Worm (Caenorhabditis elegans): Measurements from ENCODE around the gene F57G12.2.

Gene F57G12.2

DNA sequence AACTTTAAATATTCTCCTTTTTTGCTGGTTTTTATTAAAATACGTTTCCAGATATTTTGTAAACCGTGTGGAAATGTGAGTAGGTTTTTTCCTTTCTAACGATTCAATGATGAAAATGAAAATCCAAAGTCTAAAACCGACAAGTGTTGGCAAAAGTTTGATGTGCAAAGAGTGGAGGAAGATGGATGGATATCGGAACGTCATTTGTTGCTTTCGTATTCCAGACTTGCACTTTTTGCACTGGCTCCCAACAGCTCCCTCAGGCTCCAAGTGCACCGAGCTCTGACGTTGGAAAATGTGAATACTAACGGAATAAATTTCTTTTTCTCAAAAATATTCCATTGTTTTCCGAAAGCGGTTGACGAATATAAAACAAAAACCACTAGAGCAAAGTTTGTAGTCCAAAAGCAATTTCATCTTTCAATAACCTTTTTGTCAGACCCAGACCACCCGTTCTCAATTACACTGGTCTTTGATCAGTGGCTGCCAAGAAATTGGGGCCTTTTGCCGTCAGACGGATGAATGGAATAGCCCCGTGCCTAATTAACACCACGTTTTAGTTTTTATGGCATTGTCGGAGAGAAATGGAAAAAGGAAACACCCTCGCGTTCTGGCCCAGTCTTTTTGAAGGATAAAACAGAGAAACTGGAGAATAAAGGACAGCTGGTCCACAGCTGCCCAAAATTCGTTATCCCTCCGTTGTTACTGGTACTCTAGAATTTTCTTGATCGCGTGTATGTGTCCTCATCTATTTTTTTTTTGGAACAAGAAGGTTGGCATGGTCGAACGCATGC, 23.0 kb upstream of the F57G12.2 start:
- TF ChIP-seq dao-5 (tag; optimal IDR thresholded peaks at IDR 0.05) (no peak), him-1 (tag; optimal IDR thresholded peaks at IDR 0.05) (no peak)

DNA sequence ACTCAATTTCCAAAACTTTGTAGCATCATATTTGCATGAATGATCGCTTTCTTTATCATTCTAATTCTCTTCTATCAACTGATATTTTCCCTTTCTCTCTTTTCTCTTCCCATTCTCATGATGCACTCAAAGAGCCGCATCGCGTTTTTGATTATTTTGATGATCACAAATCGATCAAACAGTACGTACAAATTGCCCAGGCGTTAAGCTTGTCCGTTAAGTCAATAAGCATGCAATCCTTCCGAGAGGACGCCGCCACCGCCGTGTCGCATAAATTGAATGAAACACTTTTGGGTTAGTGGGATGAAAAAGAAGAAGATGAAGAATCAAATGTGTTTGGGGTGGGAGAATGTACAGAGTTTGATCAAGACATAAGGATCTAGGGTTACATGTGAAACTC, 21.8 kb upstream of the F57G12.2 start:
- TF ChIP-seq dao-5 (tag; optimal IDR thresholded peaks at IDR 0.05) (no peak), him-1 (tag; optimal IDR thresholded peaks at IDR 0.05) (no peak), W03F9.2 (tag; optimal IDR thresholded peaks at IDR 0.05) (no peak)

DNA sequence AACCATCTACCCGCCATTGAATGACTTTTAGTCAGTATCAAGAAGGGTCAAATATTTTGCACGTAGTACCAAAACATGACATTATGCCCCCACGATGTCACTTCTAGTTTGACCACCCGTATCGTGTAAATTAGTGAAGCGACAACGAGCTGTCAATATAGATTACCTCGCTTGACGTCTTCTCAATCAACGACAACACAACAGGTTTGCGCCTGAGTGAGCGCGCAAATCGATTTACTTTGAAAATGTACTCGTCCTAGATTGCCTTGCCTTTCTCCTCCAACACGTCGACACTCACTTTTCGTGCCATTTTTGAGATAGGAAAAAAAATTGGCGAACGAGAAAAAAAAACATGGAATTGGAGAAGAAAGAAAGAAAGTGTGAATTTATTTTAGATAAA, 20.8 kb upstream of the F57G12.2 start:
- no peak for TF ChIP-seq dao-5 (tag; optimal IDR thresholded peaks at IDR 0.05)
- no peak for TF ChIP-seq him-1 (tag; optimal IDR thresholded peaks at IDR 0.05)
- no peak for TF ChIP-seq W03F9.2 (tag; optimal IDR thresholded peaks at IDR 0.05)

DNA sequence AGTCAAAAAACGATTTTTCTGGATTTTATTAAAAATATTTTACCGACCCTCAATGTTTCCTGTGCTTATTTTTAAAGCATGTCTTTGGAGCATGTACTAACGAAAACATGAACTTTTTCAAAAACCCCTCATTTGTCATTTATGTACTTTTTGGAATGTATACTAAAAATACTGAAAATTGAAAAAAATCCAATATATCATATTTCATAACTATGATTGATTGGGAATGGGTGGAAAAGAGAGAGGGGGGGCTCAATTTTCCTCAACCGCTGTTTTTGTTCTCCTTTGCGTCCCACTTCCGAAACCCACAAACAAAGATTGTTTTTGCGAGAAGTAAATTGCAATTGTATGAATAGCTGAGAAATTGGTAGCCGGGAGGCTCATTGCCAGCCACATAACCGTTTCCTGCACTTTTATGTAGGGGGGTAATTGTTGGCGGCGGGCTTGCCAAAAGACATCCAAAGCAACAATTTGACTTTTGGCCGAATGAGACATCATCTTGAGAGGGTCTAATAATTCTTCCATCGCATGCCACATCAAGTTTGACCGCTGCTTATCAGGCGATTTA, 20.0 kb upstream of the F57G12.2 start:
- no peak for TF ChIP-seq dao-5 (tag; optimal IDR thresholded peaks at IDR 0.05)
- TF ChIP-seq W03F9.2 (tag; optimal IDR thresholded peaks at IDR 0.05), result no peak
- TF ChIP-seq him-1 (tag; optimal IDR thresholded peaks at IDR 0.05), result no peak

DNA sequence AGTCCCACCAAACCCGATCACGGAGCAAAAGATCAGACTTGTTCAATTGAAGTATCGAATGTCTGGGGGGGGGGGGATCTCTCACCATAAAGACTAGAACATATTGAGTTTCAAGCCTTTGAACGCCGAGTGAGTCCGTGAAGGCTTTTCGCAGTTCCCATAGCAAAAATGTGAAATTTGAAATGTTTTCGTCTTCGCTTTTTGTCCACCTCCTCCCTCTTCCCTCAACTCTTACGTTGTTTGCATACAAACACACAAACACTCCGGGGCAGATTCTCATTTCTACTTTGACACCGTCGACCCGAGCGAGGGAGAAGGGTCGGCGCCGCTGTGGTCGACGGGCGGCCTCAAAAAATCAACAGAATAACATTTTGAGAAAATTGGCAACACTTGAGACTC, 19.2 kb upstream of the F57G12.2 start:
- no peak for TF ChIP-seq dao-5 (tag; optimal IDR thresholded peaks at IDR 0.05)
- no peak for TF ChIP-seq him-1 (tag; optimal IDR thresholded peaks at IDR 0.05)
- TF ChIP-seq W03F9.2 (tag; optimal IDR thresholded peaks at IDR 0.05), result no peak

DNA sequence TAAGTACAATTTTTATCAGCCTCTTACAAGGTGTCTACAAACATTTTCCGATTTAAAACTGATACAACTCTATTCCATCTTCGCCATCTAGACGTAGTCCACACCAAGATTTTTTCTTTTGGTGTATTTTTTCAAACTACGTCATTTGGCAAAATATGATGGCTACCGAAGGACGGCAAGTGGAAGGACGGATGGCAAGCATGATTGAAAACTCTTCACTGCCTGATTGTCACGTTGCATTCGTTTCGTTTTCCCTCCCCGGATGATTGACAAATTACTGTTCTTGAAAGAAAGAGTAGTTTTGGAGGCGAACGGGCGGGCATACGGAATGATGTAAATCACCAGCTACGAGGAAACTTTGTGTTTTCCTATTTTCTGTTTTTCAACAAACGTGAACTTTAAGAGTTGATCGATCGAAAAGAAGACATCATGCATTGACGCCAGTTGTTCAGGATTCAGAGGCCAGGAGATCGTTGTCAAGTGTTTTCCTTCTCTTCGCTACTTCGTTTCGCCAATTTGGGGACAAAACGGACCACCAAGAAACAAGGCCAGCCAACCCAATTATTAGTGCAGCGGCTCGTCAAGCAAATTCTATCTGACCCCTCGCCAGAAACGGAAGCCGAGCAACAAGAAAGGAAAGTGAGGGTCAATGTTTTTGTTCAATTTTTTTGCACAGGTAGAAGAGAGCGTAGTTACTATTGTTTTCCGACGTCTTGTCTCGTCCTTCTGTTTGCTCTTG, 18.7 kb upstream of the F57G12.2 start:
- TF ChIP-seq him-1 (tag; optimal IDR thresholded peaks at IDR 0.05) (no peak), W03F9.2 (tag; optimal IDR thresholded peaks at IDR 0.05) (no peak), dao-5 (tag; optimal IDR thresholded peaks at IDR 0.05) (no peak)

DNA sequence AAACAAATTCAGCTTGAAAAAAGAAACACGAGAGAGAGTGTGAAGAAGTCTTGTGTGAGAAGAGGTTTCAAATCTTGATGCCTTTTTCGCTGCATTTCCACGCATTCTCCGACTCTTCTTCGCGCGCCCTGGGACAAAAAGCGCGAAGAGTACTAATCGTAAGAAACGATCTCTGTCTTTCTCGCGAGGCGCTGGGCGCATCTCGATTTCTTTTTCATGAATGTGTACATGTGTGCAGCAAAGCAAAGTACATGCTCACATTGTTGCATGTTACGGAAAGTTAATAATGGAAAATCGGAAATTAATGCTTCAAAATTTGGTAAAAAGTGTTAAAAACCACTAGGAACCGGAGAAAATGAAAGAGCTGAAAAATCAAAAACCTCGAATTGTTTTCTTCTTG, 17.7 kb upstream of the F57G12.2 start:
- TF ChIP-seq dao-5 (tag; optimal IDR thresholded peaks at IDR 0.05) (no peak), W03F9.2 (tag; optimal IDR thresholded peaks at IDR 0.05) (no peak), him-1 (tag; optimal IDR thresholded peaks at IDR 0.05) (no peak)

DNA sequence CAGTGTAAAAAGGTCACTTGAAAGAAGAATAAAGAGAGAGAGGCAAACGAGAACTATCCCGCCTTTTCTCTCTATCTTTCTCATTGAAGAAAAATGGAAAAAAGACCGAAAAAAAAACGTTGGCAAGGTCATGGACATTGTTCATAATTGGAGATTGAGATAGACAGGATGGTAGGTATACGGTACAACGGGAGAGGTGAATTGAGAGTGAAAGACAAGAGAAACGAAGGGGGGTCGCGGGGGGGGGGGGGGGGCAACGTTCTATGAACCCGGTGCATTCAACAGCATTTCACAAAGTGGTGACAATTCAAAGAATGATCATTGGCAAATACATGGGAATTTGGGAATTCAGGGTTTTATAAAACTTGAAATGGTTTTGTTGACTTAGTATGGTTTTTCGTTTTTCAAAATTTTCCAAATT, 17.0 kb upstream of the F57G12.2 start:
- TF ChIP-seq dao-5 (tag; optimal IDR thresholded peaks at IDR 0.05) (no peak), W03F9.2 (tag; optimal IDR thresholded peaks at IDR 0.05) (no peak), him-1 (tag; optimal IDR thresholded peaks at IDR 0.05) (no peak)

DNA sequence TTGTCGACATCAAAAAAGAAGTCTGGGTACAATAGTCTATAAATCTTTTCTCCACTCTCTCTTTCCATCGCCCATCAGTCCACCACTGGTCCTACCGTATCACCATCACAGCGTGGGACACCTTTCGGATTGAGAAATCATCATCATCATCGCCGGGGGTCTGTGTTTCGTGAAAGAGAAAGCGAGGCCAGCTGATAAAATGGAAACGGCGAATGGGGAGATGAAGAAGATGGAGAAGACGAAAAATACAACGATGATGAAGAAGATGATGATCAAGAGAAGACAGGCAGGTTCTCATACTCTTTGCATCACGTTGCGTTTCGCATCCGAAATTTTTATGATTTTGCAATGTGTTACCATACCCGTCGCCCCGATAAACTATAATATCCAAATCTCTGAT, 16.5 kb upstream of the F57G12.2 start:
- TF ChIP-seq him-1 (tag; optimal IDR thresholded peaks at IDR 0.05) (no peak), dao-5 (tag; optimal IDR thresholded peaks at IDR 0.05) (no peak), W03F9.2 (tag; optimal IDR thresholded peaks at IDR 0.05) (no peak)

DNA sequence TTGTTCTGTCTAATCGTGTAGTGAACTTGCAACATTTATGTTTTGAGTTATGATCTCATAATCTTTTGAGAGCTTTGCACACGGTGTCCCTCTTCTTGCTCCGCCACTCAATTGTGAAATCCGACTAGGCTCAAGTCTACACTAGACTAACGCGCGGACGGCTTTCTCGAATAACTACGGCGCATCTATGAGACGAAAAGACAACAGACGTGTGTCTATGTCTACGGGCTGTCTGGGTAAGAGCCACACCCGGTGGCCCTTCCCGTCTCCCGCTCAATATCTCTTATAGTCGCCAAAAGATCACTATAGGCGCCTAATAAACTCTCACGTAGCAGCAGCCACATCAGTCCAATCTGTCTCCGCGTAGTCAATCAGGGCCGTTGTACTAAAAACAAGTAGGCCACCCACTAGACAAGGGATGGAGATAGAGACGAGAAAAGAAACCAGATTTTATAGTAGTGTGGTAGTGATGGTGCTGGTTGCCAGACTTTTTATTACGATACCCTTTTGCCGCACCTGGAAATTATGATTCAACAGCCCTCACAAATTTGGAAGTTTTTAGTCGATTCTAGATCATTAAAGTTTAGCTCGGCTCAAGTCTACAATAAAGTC, 15.9 kb upstream of the F57G12.2 start:
- TF ChIP-seq W03F9.2 (tag; optimal IDR thresholded peaks at IDR 0.05), result no peak
- TF ChIP-seq him-1 (tag; optimal IDR thresholded peaks at IDR 0.05), result no peak
- TF ChIP-seq dao-5 (tag; optimal IDR thresholded peaks at IDR 0.05), result no peak

DNA sequence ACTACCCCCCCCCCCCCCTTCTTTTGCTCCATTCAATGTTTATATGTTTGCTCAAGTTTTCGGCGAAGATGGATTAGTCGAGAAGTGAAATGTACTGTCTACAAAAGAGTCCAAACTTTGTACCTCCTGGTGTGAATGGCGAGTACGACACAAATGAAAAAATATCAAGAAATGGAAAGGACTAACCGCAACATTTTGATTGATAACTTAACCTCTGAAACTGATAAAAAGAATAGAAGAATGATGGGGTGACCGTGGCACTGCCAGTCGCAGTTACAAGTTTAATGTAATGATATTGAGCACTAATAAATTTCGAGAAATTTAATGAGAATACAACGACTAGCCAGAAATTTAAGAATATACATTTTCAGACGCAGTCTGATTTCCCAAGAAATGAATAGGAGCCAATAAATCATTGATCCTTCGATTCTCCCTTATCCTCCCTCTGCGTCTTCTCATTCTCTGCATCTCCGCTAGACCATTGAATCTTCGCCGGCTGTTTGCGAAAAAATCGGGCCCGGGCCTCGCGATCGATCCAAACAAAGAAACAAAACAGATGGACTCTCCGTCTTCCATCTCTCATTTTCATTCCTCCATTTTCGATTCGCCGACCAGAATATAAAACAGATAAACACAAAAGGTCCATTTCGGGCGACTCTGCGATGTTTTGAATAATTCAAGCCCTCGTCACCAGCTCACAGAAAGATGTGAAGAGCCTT, 15.0 kb upstream of the F57G12.2 start:
- TF ChIP-seq him-1 (tag; optimal IDR thresholded peaks at IDR 0.05) (no peak), W03F9.2 (tag; optimal IDR thresholded peaks at IDR 0.05) (no peak), dao-5 (tag; optimal IDR thresholded peaks at IDR 0.05) (no peak)

DNA sequence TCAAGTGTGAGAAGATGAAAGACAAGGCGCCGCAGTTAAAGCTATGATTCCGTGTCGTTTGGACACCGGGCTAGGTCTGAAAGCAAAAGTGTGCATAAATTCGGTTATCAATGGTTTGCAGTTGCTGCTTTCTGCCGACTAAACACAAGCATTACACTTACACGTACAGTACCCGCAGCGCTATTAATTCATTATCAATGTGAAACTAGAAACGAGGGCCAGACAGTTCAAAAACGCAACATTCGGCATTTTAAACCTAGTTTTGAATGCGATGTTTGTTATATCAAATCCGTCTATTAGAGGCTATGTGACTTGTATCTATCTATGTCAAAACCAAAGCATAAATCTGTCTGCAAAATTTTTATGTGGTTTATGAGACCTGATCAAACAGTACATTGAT, 14.1 kb upstream of the F57G12.2 start:
- TF ChIP-seq W03F9.2 (tag; optimal IDR thresholded peaks at IDR 0.05) (no peak), dao-5 (tag; optimal IDR thresholded peaks at IDR 0.05) (no peak), him-1 (tag; optimal IDR thresholded peaks at IDR 0.05) (no peak)

DNA sequence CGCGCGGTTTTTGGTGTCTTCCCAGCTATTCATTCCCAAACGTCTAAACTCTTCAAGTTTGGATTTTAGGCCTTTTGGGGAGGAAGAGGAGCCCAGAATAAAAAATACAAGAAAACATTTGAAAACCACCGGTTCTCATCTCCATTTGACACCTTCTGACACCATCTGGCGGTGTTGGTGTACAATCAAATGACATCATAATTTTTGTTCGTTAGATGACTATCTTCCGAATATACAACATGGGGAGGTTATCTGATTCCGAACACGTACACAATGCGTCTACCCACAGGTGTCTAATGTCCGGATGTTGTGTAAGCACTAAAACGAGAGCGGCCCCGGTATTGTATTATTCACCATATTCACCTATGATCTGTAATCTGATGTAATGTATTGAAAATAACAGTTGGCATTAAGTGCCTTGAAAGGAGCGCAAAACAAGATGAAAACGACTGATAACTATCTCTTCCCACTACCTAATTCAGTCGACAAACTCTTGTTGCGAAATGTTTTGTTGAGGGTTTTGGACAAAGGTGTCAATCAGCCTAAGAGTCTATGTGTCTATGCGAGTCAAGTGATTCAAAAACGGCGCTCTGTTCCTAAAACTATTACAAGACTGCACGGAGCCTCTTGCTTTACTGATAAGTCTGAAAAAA, 12.8 kb upstream of the F57G12.2 start:
- no peak for TF ChIP-seq him-1 (tag; optimal IDR thresholded peaks at IDR 0.05)
- no peak for TF ChIP-seq W03F9.2 (tag; optimal IDR thresholded peaks at IDR 0.05)
- no peak for TF ChIP-seq dao-5 (tag; optimal IDR thresholded peaks at IDR 0.05)

Data from whole organism, L4/young adult.